Fruit fly (Drosophila melanogaster) whole organism, embryonic: ENCODE data around the gene PH4alphaNE3.
A peak's percentile ranks its signal among the peaks of the same experiment; 100 is the strongest.

Experiments used
- CG10209 ChIP-seq: fragments of 200-800 bp; sonication (Bioruptor generic); optimal IDR thresholded peaks from 3 replicates; lab custom pipeline; 2017; ENCODE audit warnings: missing biosample characterization, mild to moderate bottlenecking, missing genetic modification characterization, missing genetic modification reagents
- CG10267 ChIP-seq: fragments of 200-800 bp; sonication (Bioruptor generic); optimal IDR thresholded peaks from 2 replicates; lab custom pipeline; 2018; ENCODE audit warnings: missing biosample characterization, mild to moderate bottlenecking, missing genetic modification characterization, moderate library complexity
- CG11085 ChIP-seq: fragments of 200-800 bp; sonication (Bioruptor generic); IDR thresholded peaks from 2 replicates; pipeline ENCODE4 v1.3.6; 2022; ENCODE audit warnings: missing biosample characterization, missing genetic modification characterization
- CG11504 ChIP-seq: fragments of 200-800 bp; sonication (Bioruptor generic); optimal IDR thresholded peaks from 3 replicates; lab custom pipeline; 2019; ENCODE audit warnings: missing biosample characterization, mild to moderate bottlenecking, missing genetic modification characterization, moderate library complexity
- CG12071 ChIP-seq: fragments of 200-800 bp; sonication (Bioruptor generic); optimal IDR thresholded peaks from 3 replicates; lab custom pipeline; 2018; ENCODE audit warnings: missing biosample characterization, mild to moderate bottlenecking, missing genetic modification characterization
- CG1233 ChIP-seq: fragments of 200-800 bp; sonication (Bioruptor generic); optimal IDR thresholded peaks from 4 replicates; lab custom pipeline; 2018; ENCODE audit warnings: missing biosample characterization, mild to moderate bottlenecking, missing genetic modification characterization
- CG12769 ChIP-seq: fragments of 200-800 bp; sonication (Bioruptor generic); optimal IDR thresholded peaks from 2 replicates; lab custom pipeline; 2019; ENCODE audit warnings: missing biosample characterization, mild to moderate bottlenecking, missing genetic modification characterization, moderate library complexity
- CG14965 ChIP-seq: fragments of 200-800 bp; sonication (Bioruptor generic); optimal IDR thresholded peaks from 2 replicates; lab custom pipeline; 2016; ENCODE audit warnings: missing biosample characterization, missing genetic modification characterization, borderline replicate concordance
- CG15696 ChIP-seq: fragments of 200-800 bp; sonication (Bioruptor generic); optimal IDR thresholded peaks from 2 replicates; lab custom pipeline; 2019; ENCODE audit warnings: missing biosample characterization, mild to moderate bottlenecking, missing genetic modification characterization, moderate library complexity
- CG1602 ChIP-seq: fragments of 200-800 bp; sonication (Bioruptor generic); optimal IDR thresholded peaks from 3 replicates; lab custom pipeline; 2016; ENCODE audit warnings: missing biosample characterization, missing genetic modification characterization
- CG17359 ChIP-seq: fragments of 200-800 bp; sonication (Bioruptor generic); optimal IDR thresholded peaks from 3 replicates; lab custom pipeline; 2018; ENCODE audit warnings: missing biosample characterization, mild to moderate bottlenecking, missing genetic modification characterization, moderate library complexity
- CG1792 ChIP-seq: fragments of 200-800 bp; sonication (Bioruptor generic); optimal IDR thresholded peaks from 2 replicates; lab custom pipeline; 2016; ENCODE audit warnings: missing biosample characterization, missing genetic modification characterization
- CG2199 ChIP-seq: fragments of 200-800 bp; sonication (Bioruptor generic); IDR thresholded peaks from 3 replicates; pipeline ENCODE4 v1.3.6; 2022; ENCODE audit warnings: missing biosample characterization, missing genetic modification characterization
- CG2678 ChIP-seq: fragments of 200-800 bp; sonication (Bioruptor generic); optimal IDR thresholded peaks from 3 replicates; lab custom pipeline; 2019; ENCODE audit warnings: missing biosample characterization, mild to moderate bottlenecking, missing genetic modification characterization, moderate library complexity
- CG2875 ChIP-seq: fragments of 200-800 bp; sonication (Bioruptor generic); optimal IDR thresholded peaks from 2 replicates; lab custom pipeline; 2017; ENCODE audit warnings: missing biosample characterization, mild to moderate bottlenecking, missing genetic modification characterization, missing genetic modification reagents
- CG32532 ChIP-seq: fragments of 200-800 bp; sonication (Bioruptor generic); IDR thresholded peaks from 2 replicates; pipeline ENCODE4 v1.3.6; 2022; ENCODE audit warnings: missing biosample characterization, missing genetic modification characterization
- CG8478 ChIP-seq: fragments of >200 bp; optimal IDR thresholded peaks from 2 replicates; lab custom pipeline; 2018
- Dbx ChIP-seq: fragments of 200-800 bp; sonication (Bioruptor generic); IDR thresholded peaks from 3 replicates; pipeline ENCODE4 v1.3.6; 2022; ENCODE audit warnings: missing biosample characterization, missing genetic modification characterization
- E2f2 ChIP-seq: fragments of 200-800 bp; sonication (Bioruptor generic); IDR thresholded peaks from 2 replicates; pipeline ENCODE4 v1.3.6; 2022; ENCODE audit warnings: missing biosample characterization, missing genetic modification characterization
- Fer3 ChIP-seq: fragments of 200-800 bp; sonication (Bioruptor generic); optimal IDR thresholded peaks from 2 replicates; lab custom pipeline; 2018; ENCODE audit warnings: missing biosample characterization, mild to moderate bottlenecking, missing genetic modification characterization, moderate library complexity
- H2.0 ChIP-seq: fragments of 200-800 bp; sonication (Bioruptor generic); IDR thresholded peaks from 2 replicates; pipeline ENCODE4 v1.3.6; 2022; ENCODE audit warnings: missing biosample characterization, missing genetic modification characterization
- HLH4C ChIP-seq: fragments of 200-800 bp; sonication (Bioruptor generic); IDR thresholded peaks from 3 replicates; pipeline ENCODE4 v1.3.6; 2022; ENCODE audit warnings: missing biosample characterization, missing genetic modification characterization; ENCODE audit not compliant: partially characterized antibody
- HLH54F ChIP-seq: fragments of 200-800 bp; sonication (Bioruptor generic); optimal IDR thresholded peaks from 3 replicates; lab custom pipeline; 2016; ENCODE audit warnings: missing biosample characterization, missing genetic modification characterization
- Hand ChIP-seq: fragments of 200-800 bp; sonication (Bioruptor generic); optimal IDR thresholded peaks from 2 replicates; lab custom pipeline; 2017; ENCODE audit warnings: mild to moderate bottlenecking, missing biosample characterization, missing genetic modification reagents, missing genetic modification characterization
- HmgZ ChIP-seq: fragments of 200-800 bp; sonication (Bioruptor generic); optimal IDR thresholded peaks from 2 replicates; lab custom pipeline; 2018; ENCODE audit warnings: missing biosample characterization, mild to moderate bottlenecking, missing genetic modification characterization
- NC2β ChIP-seq: fragments of 200-800 bp; sonication (Bioruptor generic); optimal IDR thresholded peaks from 2 replicates; lab custom pipeline; 2016; ENCODE audit warnings: missing biosample characterization, missing genetic modification characterization
- Nf-YC ChIP-seq: fragments of 200-800 bp; optimal IDR thresholded peaks from 3 replicates; lab custom pipeline; 2019; ENCODE audit warnings: missing biosample characterization, mild to moderate bottlenecking, missing genetic modification characterization, moderate library complexity
- Oaz ChIP-seq: fragments of 200-800 bp; sonication (Bioruptor generic); IDR thresholded peaks from 2 replicates; pipeline ENCODE4 v1.3.6; 2022; ENCODE audit warnings: missing biosample characterization, missing genetic modification characterization
- YL-1 ChIP-seq: fragments of 200-800 bp; sonication (Bioruptor generic); optimal IDR thresholded peaks from 3 replicates; lab custom pipeline; 2017; ENCODE audit warnings: missing biosample characterization, mild to moderate bottlenecking, missing genetic modification characterization
- bsh ChIP-seq, 2 experiments: fragments of 200-800 bp; sonication (Bioruptor generic); optimal IDR thresholded peaks; 2 replicates each; lab custom pipeline; 2017 to 2018; ENCODE audit warnings: mild to moderate bottlenecking in 2 of 2, missing biosample characterization in 2 of 2, missing genetic modification characterization in 2 of 2, moderate library complexity in 1 of 2
- dimm ChIP-seq: fragments of 200-800 bp; sonication (Bioruptor generic); IDR thresholded peaks from 2 replicates; pipeline ENCODE4 v1.3.6; 2022; ENCODE audit warnings: missing biosample characterization, missing genetic modification characterization
- ems ChIP-seq: fragments of 200-800 bp; sonication (Bioruptor generic); optimal IDR thresholded peaks from 3 replicates; lab custom pipeline; 2016; ENCODE audit warnings: missing biosample characterization, missing genetic modification characterization
- exex ChIP-seq: fragments of 200-800 bp; sonication (Bioruptor generic); optimal IDR thresholded peaks from 4 replicates; lab custom pipeline; 2018; ENCODE audit warnings: missing biosample characterization, mild to moderate bottlenecking, missing genetic modification characterization, moderate library complexity
- eyg ChIP-seq: fragments of 200-800 bp; sonication (Bioruptor generic); optimal IDR thresholded peaks from 3 replicates; lab custom pipeline; 2016; ENCODE audit warnings: missing biosample characterization, missing genetic modification characterization
- gcm2 ChIP-seq: fragments of 200-800 bp; sonication (Bioruptor generic); optimal IDR thresholded peaks from 2 replicates; lab custom pipeline; 2016; ENCODE audit warnings: missing biosample characterization, missing genetic modification characterization
- hb ChIP-seq: fragments of 200-800 bp; sonication (Bioruptor generic); IDR thresholded peaks from 3 replicates; pipeline ENCODE4 v1.3.6; 2022; ENCODE audit warnings: missing biosample characterization, missing genetic modification characterization; ENCODE audit not compliant: partially characterized antibody
- kay ChIP-seq: fragments of 200-800 bp; sonication (Bioruptor generic); optimal IDR thresholded peaks from 2 replicates; lab custom pipeline; 2016; ENCODE audit warnings: missing biosample characterization, missing genetic modification characterization
- nerfin-1 ChIP-seq: fragments of 200-800 bp; sonication (Bioruptor generic); optimal IDR thresholded peaks from 3 replicates; lab custom pipeline; 2019; ENCODE audit warnings: missing biosample characterization, mild to moderate bottlenecking, missing genetic modification characterization, moderate library complexity
- p53 ChIP-seq: fragments of 200-800 bp; sonication (Bioruptor generic); optimal IDR thresholded peaks from 2 replicates; lab custom pipeline; 2016; ENCODE audit warnings: missing biosample characterization, missing genetic modification characterization
- pb ChIP-seq: fragments of 200-800 bp; sonication (Bioruptor generic); optimal IDR thresholded peaks from 3 replicates; lab custom pipeline; 2016; ENCODE audit warnings: missing biosample characterization, missing genetic modification characterization
- pfk ChIP-seq: fragments of 200-800 bp; sonication (Bioruptor generic); optimal IDR thresholded peaks from 2 replicates; lab custom pipeline; 2018; ENCODE audit warnings: missing biosample characterization, mild to moderate bottlenecking, missing genetic modification characterization, moderate library complexity
- prd ChIP-seq, 3 experiments: fragments of >200 bp in 2 of 3; fragments of 200-800 bp in 1 of 3; sonication (Bioruptor generic) in 1 of 3; optimal IDR thresholded peaks in 2 of 3; IDR thresholded peaks in 1 of 3; 2 replicates in 2 of 3; 3 replicates in 1 of 3; pipeline versions ENCODE4 v1.3.6 to Lab custom; 2017 to 2022; ENCODE audit warnings: missing biosample characterization in 1 of 3, missing genetic modification characterization in 1 of 3
- salm ChIP-seq: fragments of 200-800 bp; sonication (Bioruptor generic); optimal IDR thresholded peaks from 2 replicates; lab custom pipeline; 2018; ENCODE audit warnings: missing biosample characterization, mild to moderate bottlenecking, missing genetic modification characterization
- sc ChIP-seq, 3 experiments: fragments of >200 bp in 2 of 3; fragments of 200-800 bp in 1 of 3; sonication (Bioruptor generic) in 1 of 3; optimal IDR thresholded peaks; 2 replicates in 2 of 3; 3 replicates in 1 of 3; lab custom pipeline; 2017; ENCODE audit warnings: mild to moderate bottlenecking in 1 of 3, missing biosample characterization in 1 of 3, missing genetic modification characterization in 1 of 3, missing genetic modification reagents in 1 of 3
- sens ChIP-seq: fragments of 200-800 bp; sonication (Bioruptor generic); peaks from one replicate; lab custom pipeline; 2016; ENCODE audit warnings: missing biosample characterization, missing genetic modification characterization
- sisA ChIP-seq: fragments of 200-800 bp; sonication (Bioruptor generic); IDR thresholded peaks from 2 replicates; pipeline ENCODE4 v1.3.6; 2022; ENCODE audit warnings: missing biosample characterization, missing genetic modification characterization
- slbo ChIP-seq: fragments of 200-800 bp; sonication (Bioruptor generic); IDR thresholded peaks from 2 replicates; pipeline ENCODE4 v1.3.6; 2022; ENCODE audit warnings: missing biosample characterization, missing genetic modification characterization
- unc-4 ChIP-seq: fragments of 200-800 bp; sonication (Bioruptor generic); IDR thresholded peaks from 2 replicates; pipeline ENCODE4 v1.3.6; 2022; ENCODE audit warnings: missing biosample characterization, missing genetic modification characterization; ENCODE audit not compliant: partially characterized antibody
- unpg ChIP-seq: fragments of 200-800 bp; sonication (Bioruptor generic); optimal IDR thresholded peaks from 3 replicates; lab custom pipeline; 2018; ENCODE audit warnings: missing biosample characterization, mild to moderate bottlenecking, missing genetic modification characterization, moderate library complexity
- vfl ChIP-seq: fragments of 200-800 bp; sonication (Bioruptor generic); optimal IDR thresholded peaks from 2 replicates; lab custom pipeline; 2016; ENCODE audit warnings: missing biosample characterization, missing genetic modification characterization

Gene PH4alphaNE3

DNA sequence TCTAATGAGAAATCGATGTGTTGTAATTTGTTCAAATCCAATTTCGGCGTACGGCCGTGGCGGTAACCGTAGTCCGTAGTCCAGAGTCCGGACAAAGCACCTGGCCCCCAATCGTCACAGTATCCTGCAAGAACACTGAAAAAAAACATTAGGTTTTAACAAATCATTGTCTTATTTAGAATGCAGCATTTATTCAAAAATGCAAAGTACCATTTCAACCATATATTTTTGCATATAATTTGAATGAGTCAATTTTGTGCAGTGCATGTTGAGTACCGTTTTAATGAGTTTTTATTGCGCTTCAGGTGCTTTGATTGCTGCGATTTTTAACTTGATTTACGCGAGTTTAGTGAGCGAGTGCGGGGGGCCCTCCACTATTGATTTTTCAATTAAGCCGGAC lies 42.8 kb upstream of the PH4alphaNE3 start (continued):
- TF ChIP-seq HLH54F (no peak), p53 (GFP tag; lab: Kevin White, UChicago) (no peak), Oaz (GFP tag; lab: Robert Waterston, UW) (no peak), CG2678 (tag; lab: Kevin White, UChicago) (peak; percentile 17), prd (optimal IDR thresholded peaks at IDR 0.05; lab: Kevin White, UChicago) (no peak), prd (GFP tag; IDR thresholded peaks at IDR 0.05; lab: Robert Waterston, UW) (0 out of 3 replicates have a peak, but pooled peaks have one; percentile 5), hb (GFP tag; lab: Robert Waterston, UW) (no peak), slbo (GFP tag; lab: Robert Waterston, UW) (peak; percentile 55; the same call in 1 of the 2 replicates), Fer3 (tag; lab: Kevin White, UChicago) (no peak), YL-1 (GFP tag; lab: Kevin White, UChicago) (no peak), unc-4 (no peak), CG1792 (no peak), HLH4C (GFP tag; lab: Robert Waterston, UW) (no peak), CG11085 (GFP tag; lab: Robert Waterston, UW) (no peak), salm (tag; lab: Kevin White, UChicago) (no peak), CG12071 (GFP tag; lab: Kevin White, UChicago) (no peak), CG8478 (lab: Kevin White, UChicago) (no peak), HmgZ (no peak), H2.0 (GFP tag; lab: Robert Waterston, UW) (no peak), Dbx (no peak), CG2875 (GFP tag; lab: Kevin White, UChicago) (no peak), bsh (GFP tag; optimal IDR thresholded peaks at IDR 0.05; lab: Kevin White, UChicago) (no peak), CG12769 (tag; lab: Kevin White, UChicago) (peak; percentile 13), CG17359 (tag; lab: Kevin White, UChicago) (no peak), E2f2 (no peak), eyg (GFP tag; lab: Kevin White, UChicago) (no peak), pb (no peak), ems (no peak), kay (GFP tag; lab: Kevin White, UChicago) (no peak), Nf-YC (tag; lab: Kevin White, UChicago) (no peak), NC2β (no peak), CG32532 (peak; percentile 21; the same call in 1 of the 2 replicates), CG11504 (tag; lab: Kevin White, UChicago) (peak; percentile 18), CG14965 (GFP tag; lab: Kevin White, UChicago) (no peak), exex (no peak), gcm2 (GFP tag; lab: Kevin White, UChicago) (no peak), Hand (GFP tag; lab: Kevin White, UChicago) (no peak), dimm (GFP tag; lab: Robert Waterston, UW) (no peak), vfl (no peak), CG2199 (GFP tag; lab: Robert Waterston, UW) (no peak), CG10209 (GFP tag; lab: Kevin White, UChicago) (no peak), CG1602 (GFP tag; lab: Kevin White, UChicago) (no peak), nerfin-1 (tag; lab: Kevin White, UChicago) (no peak), CG10267 (tag; lab: Kevin White, UChicago) (no peak), pfk (GFP tag; lab: Kevin White, UChicago) (no peak), CG1233 (GFP tag; lab: Kevin White, UChicago) (no peak), unpg (GFP tag; lab: Kevin White, UChicago) (peak; percentile 4), CG15696 (tag; lab: Kevin White, UChicago) (no peak), sc (optimal IDR thresholded peaks at IDR 0.05; lab: Kevin White, UChicago) (no peak), sc (GFP tag; optimal IDR thresholded peaks at IDR 0.05; lab: Kevin White, UChicago) (no peak), sisA (GFP tag; lab: Robert Waterston, UW) (peak; percentile 11; the same call in 1 of the 2 replicates), sens (GFP tag; lab: Kevin White, UChicago) (peak; percentile 2)
